Fruit fly (Drosophila melanogaster) whole organism, embryonic: Measurements from ENCODE around the gene CG13081.

Source experiments
- Aef1 ChIP-seq: fragments of 200-800 bp; sonication (Bioruptor generic); IDR thresholded peaks from 3 replicates; pipeline ENCODE4 v1.3.6; 2022; ENCODE audit warnings: missing biosample characterization, missing genetic modification characterization
- Atf3 ChIP-seq: fragments of 200-800 bp; sonication (Bioruptor generic); optimal IDR thresholded peaks from 3 replicates; lab custom pipeline; 2016; ENCODE audit warnings: missing biosample characterization, missing genetic modification characterization
- Atf6 ChIP-seq: fragments of 200-800 bp; sonication (Bioruptor generic); IDR thresholded peaks from 2 replicates; pipeline ENCODE4 v1.3.6; 2022; ENCODE audit warnings: missing biosample characterization, missing genetic modification characterization
- BtbVII ChIP-seq: fragments of 200-800 bp; sonication (Bioruptor generic); optimal IDR thresholded peaks from 3 replicates; lab custom pipeline; 2017; ENCODE audit warnings: missing biosample characterization, mild to moderate bottlenecking, missing genetic modification characterization
- CG12219 ChIP-seq: fragments of 200-800 bp; sonication (Bioruptor generic); optimal IDR thresholded peaks from 3 replicates; lab custom pipeline; 2018; ENCODE audit warnings: missing biosample characterization, mild to moderate bottlenecking, missing genetic modification characterization
- CG12659 ChIP-seq: fragments of 200-800 bp; sonication (Bioruptor generic); optimal IDR thresholded peaks from 3 replicates; lab custom pipeline; 2017; ENCODE audit warnings: mild to moderate bottlenecking, missing biosample characterization, missing genetic modification reagents, missing genetic modification characterization
- CG13287 ChIP-seq: fragments of 200-800 bp; sonication (Bioruptor generic); IDR thresholded peaks from 2 replicates; pipeline ENCODE4 v1.3.6; 2022; ENCODE audit warnings: missing biosample characterization, missing genetic modification characterization; ENCODE audit not compliant: partially characterized antibody
- CG13894 ChIP-seq: fragments of 200-800 bp; sonication (Bioruptor generic); optimal IDR thresholded peaks from 3 replicates; lab custom pipeline; 2018; ENCODE audit warnings: missing biosample characterization, mild to moderate bottlenecking, missing genetic modification characterization, moderate library complexity
- CG14710 ChIP-seq: fragments of 200-800 bp; sonication (Bioruptor generic); optimal IDR thresholded peaks from 3 replicates; lab custom pipeline; 2019; ENCODE audit warnings: missing biosample characterization, mild to moderate bottlenecking, missing genetic modification characterization, moderate library complexity
- CG2120 ChIP-seq: fragments of 200-800 bp; sonication (Bioruptor generic); optimal IDR thresholded peaks from 3 replicates; lab custom pipeline; 2016; ENCODE audit warnings: missing biosample characterization, missing genetic modification characterization
- CG2199 ChIP-seq: fragments of 200-800 bp; sonication (Bioruptor generic); IDR thresholded peaks from 3 replicates; pipeline ENCODE4 v1.3.6; 2022; ENCODE audit warnings: missing biosample characterization, missing genetic modification characterization
- CG32532 ChIP-seq: fragments of 200-800 bp; sonication (Bioruptor generic); IDR thresholded peaks from 2 replicates; pipeline ENCODE4 v1.3.6; 2022; ENCODE audit warnings: missing biosample characterization, missing genetic modification characterization
- CG32767 ChIP-seq: fragments of 200-800 bp; sonication (Bioruptor generic); IDR thresholded peaks from 2 replicates; pipeline ENCODE4 v1.3.6; 2022; ENCODE audit warnings: missing biosample characterization, missing genetic modification characterization
- CG34224 ChIP-seq: fragments of 200-800 bp; sonication (Bioruptor generic); IDR thresholded peaks from 3 replicates; pipeline ENCODE4 v1.3.6; 2022; ENCODE audit warnings: missing biosample characterization, missing genetic modification characterization; ENCODE audit not compliant: partially characterized antibody
- CG42726 ChIP-seq: fragments of 200-800 bp; sonication (Bioruptor generic); IDR thresholded peaks from 2 replicates; pipeline ENCODE4 v1.3.6; 2022; ENCODE audit warnings: missing biosample characterization, missing genetic modification characterization; ENCODE audit not compliant: partially characterized antibody
- CG7357 ChIP-seq: fragments of 200-800 bp; sonication (Bioruptor generic); IDR thresholded peaks from 3 replicates; pipeline ENCODE4 v1.3.6; 2022; ENCODE audit warnings: missing biosample characterization, missing genetic modification characterization
- CG8944 ChIP-seq: fragments of 200-800 bp; sonication (Bioruptor generic); optimal IDR thresholded peaks from 3 replicates; lab custom pipeline; 2016; ENCODE audit warnings: missing biosample characterization, missing genetic modification characterization
- CHES-1-like ChIP-seq: fragments of 200-800 bp; sonication (Bioruptor generic); optimal IDR thresholded peaks from 2 replicates; lab custom pipeline; 2016; ENCODE audit warnings: missing biosample characterization, missing genetic modification characterization
- CTCF ChIP-seq: fragments of 200-800 bp; sonication (Bioruptor generic); optimal IDR thresholded peaks from 2 replicates; lab custom pipeline; 2017; ENCODE audit warnings: missing biosample characterization, mild to moderate bottlenecking, missing genetic modification characterization, moderate library complexity
- Drgx ChIP-seq: fragments of 200-800 bp; sonication (Bioruptor generic); IDR thresholded peaks from 2 replicates; pipeline ENCODE4 v1.3.6; 2022; ENCODE audit warnings: missing biosample characterization, missing genetic modification characterization
- E2f1 ChIP-seq: fragments of 200-800 bp; sonication (Bioruptor generic); IDR thresholded peaks from 2 replicates; pipeline ENCODE4 v1.3.6; 2022; ENCODE audit warnings: missing biosample characterization, missing genetic modification characterization
- Hr51 ChIP-seq, 2 experiments: fragments of 200-800 bp; sonication (Bioruptor generic); optimal IDR thresholded peaks; 2 replicates in 1 of 2; 3 replicates in 1 of 2; lab custom pipeline; 2016 to 2018; ENCODE audit warnings: missing biosample characterization in 2 of 2, missing genetic modification characterization in 2 of 2, mild to moderate bottlenecking in 1 of 2, moderate library complexity in 1 of 2
- Kr ChIP-seq: fragments of 200-800 bp; sonication (Bioruptor generic); optimal IDR thresholded peaks from 2 replicates; lab custom pipeline; 2017; ENCODE audit warnings: missing biosample characterization, mild to moderate bottlenecking, missing genetic modification characterization
- MBD-R2 ChIP-seq: fragments of 200-800 bp; sonication (Bioruptor generic); IDR thresholded peaks from 2 replicates; pipeline ENCODE4 v1.3.6; 2022; ENCODE audit warnings: missing biosample characterization, missing genetic modification characterization
- MESR4 ChIP-seq: fragments of 200-800 bp; sonication (Bioruptor generic); optimal IDR thresholded peaks from 2 replicates; lab custom pipeline; 2018; ENCODE audit warnings: missing biosample characterization, mild to moderate bottlenecking, missing genetic modification characterization, moderate library complexity
- Max ChIP-seq: fragments of 200-800 bp; sonication (Bioruptor generic); optimal IDR thresholded peaks from 2 replicates; lab custom pipeline; 2016; ENCODE audit warnings: missing biosample characterization, mild to moderate bottlenecking, missing genetic modification characterization
- Neu2 ChIP-seq: fragments of 200-800 bp; sonication (Bioruptor generic); optimal IDR thresholded peaks from 3 replicates; lab custom pipeline; 2016; ENCODE audit warnings: missing biosample characterization, missing genetic modification characterization, borderline replicate concordance
- Sin3A ChIP-seq: fragments of >200 bp; optimal IDR thresholded peaks from 2 replicates; lab custom pipeline; 2018
- al ChIP-seq: fragments of 200-800 bp; sonication (Bioruptor generic); IDR thresholded peaks from 2 replicates; pipeline ENCODE4 v1.3.6; 2022; ENCODE audit warnings: missing biosample characterization, missing genetic modification characterization
- cg ChIP-seq: fragments of 200-800 bp; sonication (Bioruptor generic); optimal IDR thresholded peaks from 3 replicates; lab custom pipeline; 2019; ENCODE audit warnings: missing biosample characterization, mild to moderate bottlenecking, missing genetic modification characterization, moderate library complexity
- dysf ChIP-seq: fragments of 200-800 bp; sonication (Bioruptor generic); IDR thresholded peaks from 3 replicates; pipeline ENCODE4 v1.3.6; 2022; ENCODE audit warnings: missing biosample characterization, missing genetic modification characterization
- kni ChIP-seq: fragments of 200-800 bp; sonication (Bioruptor generic); optimal IDR thresholded peaks from 3 replicates; lab custom pipeline; 2017; ENCODE audit warnings: mild to moderate bottlenecking, missing biosample characterization, missing genetic modification reagents, missing genetic modification characterization
- onecut ChIP-seq: fragments of 200-800 bp; sonication (Bioruptor generic); IDR thresholded peaks from 2 replicates; pipeline ENCODE4 v1.3.6; 2022; ENCODE audit warnings: missing biosample characterization, missing genetic modification characterization
- pita ChIP-seq: fragments of 200-800 bp; sonication (Bioruptor generic); optimal IDR thresholded peaks from 2 replicates; lab custom pipeline; 2017; ENCODE audit warnings: missing biosample characterization, mild to moderate bottlenecking, missing genetic modification characterization
- pros ChIP-seq: fragments of 200-800 bp; sonication (Bioruptor generic); optimal IDR thresholded peaks from 3 replicates; lab custom pipeline; 2019; ENCODE audit warnings: missing biosample characterization, mild to moderate bottlenecking, missing genetic modification characterization, moderate library complexity
- salm ChIP-seq: fragments of 200-800 bp; sonication (Bioruptor generic); optimal IDR thresholded peaks from 2 replicates; lab custom pipeline; 2018; ENCODE audit warnings: missing biosample characterization, mild to moderate bottlenecking, missing genetic modification characterization
- sens ChIP-seq: fragments of 200-800 bp; sonication (Bioruptor generic); peaks from one replicate; lab custom pipeline; 2016; ENCODE audit warnings: missing biosample characterization, missing genetic modification characterization
- sqz ChIP-seq: fragments of 200-800 bp; sonication (Bioruptor generic); optimal IDR thresholded peaks from 3 replicates; lab custom pipeline; 2018; ENCODE audit warnings: missing biosample characterization, mild to moderate bottlenecking, missing genetic modification characterization
- z ChIP-seq: fragments of 200-800 bp; sonication (Bioruptor generic); IDR thresholded peaks from 3 replicates; pipeline ENCODE4 v1.3.6; 2022; ENCODE audit warnings: missing biosample characterization, missing genetic modification characterization
- zf30C ChIP-seq: fragments of 200-800 bp; sonication (Bioruptor generic); optimal IDR thresholded peaks from 3 replicates; lab custom pipeline; 2018; ENCODE audit warnings: missing biosample characterization, mild to moderate bottlenecking, missing genetic modification characterization
- zfh1 ChIP-seq: fragments of 200-800 bp; sonication (Bioruptor generic); IDR thresholded peaks from 3 replicates; pipeline ENCODE4 v1.3.6; 2022; ENCODE audit warnings: missing biosample characterization, missing genetic modification characterization

The CG13081 gene

DNA sequence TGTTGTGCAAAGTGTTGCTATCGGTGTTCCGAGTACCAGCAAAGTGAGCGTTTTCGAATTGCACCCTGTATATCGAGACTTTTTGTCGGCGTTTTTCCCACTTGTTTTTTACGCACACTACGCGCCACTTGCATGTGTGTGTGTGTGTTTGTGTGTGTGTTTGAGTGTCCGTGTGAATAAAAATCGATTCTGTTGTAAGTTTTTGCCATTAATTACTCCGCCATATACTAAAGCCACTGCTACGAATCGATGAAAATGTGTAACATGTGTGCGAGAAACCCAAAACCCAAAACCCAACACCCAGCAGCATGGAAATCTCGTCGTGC is 46.9 kb downstream of the CG13081 start (continued):
- TF ChIP-seq BtbVII (GFP tag; lab: Kevin White, UChicago): peak; percentile 6
- TF ChIP-seq CG12659 (GFP tag; lab: Kevin White, UChicago): peak; percentile 4
- TF ChIP-seq Sin3A (lab: Kevin White, UChicago): peak; percentile 35
- peak; percentile 98 for TF ChIP-seq cg (GFP tag; lab: Kevin White, UChicago)
- TF ChIP-seq MESR4 (GFP tag; lab: Kevin White, UChicago): peak; percentile 17
- TF ChIP-seq CG13287 (GFP tag; lab: Robert Waterston, UW): 0 out of 2 replicates have a peak, but pooled peaks have one; percentile 3
- no peak for TF ChIP-seq CG12219 (GFP tag; lab: Kevin White, UChicago)
- TF ChIP-seq Hr51 (GFP tag; optimal IDR thresholded peaks at IDR 0.05; lab: Kevin White, UChicago): no peak
- TF ChIP-seq Drgx (GFP tag; lab: Robert Waterston, UW): 0 out of 2 replicates have a peak, but pooled peaks have one; percentile 3
- 0 out of 2 replicates have a peak, but pooled peaks have one; percentile 49 for TF ChIP-seq MBD-R2
- no peak for TF ChIP-seq kni (GFP tag; lab: Kevin White, UChicago)
- TF ChIP-seq CG32532: 0 out of 2 replicates have a peak, but pooled peaks have one; percentile 3
- peak; percentile 5; the same call in 1 of the 3 replicates for TF ChIP-seq CG34224 (GFP tag; lab: Robert Waterston, UW)
- TF ChIP-seq CHES-1-like (GFP tag; lab: Kevin White, UChicago): no peak
- TF ChIP-seq Aef1 (GFP tag; lab: Robert Waterston, UW): 0 out of 3 replicates have a peak, but pooled peaks have one; percentile 8
- TF ChIP-seq Atf6 (GFP tag; lab: Robert Waterston, UW): 0 out of 2 replicates have a peak, but pooled peaks have one; percentile 16
- 0 out of 2 replicates have a peak, but pooled peaks have one; percentile 2 for TF ChIP-seq E2f1 (GFP tag; lab: Robert Waterston, UW)
- no peak for TF ChIP-seq Kr
- TF ChIP-seq CG2120 (GFP tag; lab: Kevin White, UChicago): peak; percentile 45
- no peak for TF ChIP-seq Atf3 (GFP tag; lab: Kevin White, UChicago)
- TF ChIP-seq CG32767 (GFP tag; lab: Robert Waterston, UW): 0 out of 2 replicates have a peak, but pooled peaks have one; percentile 17
- TF ChIP-seq onecut (GFP tag; lab: Robert Waterston, UW): peak; percentile 83
- TF ChIP-seq Neu2 (GFP tag; lab: Kevin White, UChicago): no peak

DNA sequence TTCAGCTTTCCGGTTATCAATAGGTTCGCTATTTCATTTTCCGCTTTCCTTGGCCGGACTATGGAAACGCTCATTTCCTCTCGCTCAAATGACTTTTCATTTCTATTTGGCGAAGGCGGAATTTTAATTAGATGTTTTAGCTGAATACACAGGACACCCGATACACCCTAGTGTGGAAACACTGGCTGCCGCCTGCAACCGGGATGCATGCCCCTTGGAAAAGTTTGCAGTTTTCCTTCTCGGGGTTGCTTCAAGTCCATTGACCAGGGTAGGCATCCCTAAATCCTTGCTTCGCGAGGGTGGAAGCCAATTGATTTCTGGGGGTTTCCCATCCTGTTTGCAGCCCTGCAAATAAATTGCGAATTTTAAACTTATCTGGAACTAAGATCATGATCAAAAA is 48.5 kb downstream of the CG13081 start:
- no peak for TF ChIP-seq al
- peak; percentile 57 for TF ChIP-seq pros (GFP tag; lab: Kevin White, UChicago)
- peak; percentile 76 for TF ChIP-seq CG14710
- TF ChIP-seq CG2199 (GFP tag; lab: Robert Waterston, UW): 0 out of 3 replicates have a peak, but pooled peaks have one; percentile 42
- TF ChIP-seq CG13894 (tag; lab: Kevin White, UChicago): no peak

DNA sequence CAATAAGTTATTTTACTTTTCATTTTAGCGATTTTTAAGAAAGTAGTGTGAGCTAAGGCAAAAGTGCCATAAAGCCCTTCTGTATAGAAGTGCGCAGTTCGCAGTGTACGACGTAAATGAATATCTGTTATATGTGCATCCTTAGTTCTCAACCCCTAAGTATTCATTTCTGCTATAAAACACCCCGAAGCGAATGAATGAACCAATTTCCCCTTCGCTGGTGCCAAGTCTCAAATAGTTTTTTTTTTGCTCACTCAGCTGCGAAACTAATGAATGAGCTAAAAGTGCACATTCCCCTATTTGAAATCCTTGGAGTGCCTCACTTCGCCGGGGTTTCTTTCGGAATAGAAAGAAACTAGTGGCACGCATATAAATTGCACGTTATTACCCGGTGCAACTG is 50.2 kb downstream of the CG13081 start:
- TF ChIP-seq Aef1 (GFP tag; lab: Robert Waterston, UW) (no peak), CG7357 (GFP tag; lab: Robert Waterston, UW) (no peak), zf30C (GFP tag; lab: Kevin White, UChicago) (peak; percentile 20), salm (tag; lab: Kevin White, UChicago) (no peak), sqz (GFP tag; lab: Kevin White, UChicago) (peak; percentile 44), pita (peak; percentile 27), zfh1 (GFP tag; lab: Robert Waterston, UW) (no peak), CG8944 (no peak), CTCF (GFP tag; lab: Kevin White, UChicago) (peak; percentile 62), dysf (no peak), CG42726 (GFP tag; lab: Robert Waterston, UW) (no peak), pros (GFP tag; lab: Kevin White, UChicago) (peak; percentile 2), CG12219 (GFP tag; lab: Kevin White, UChicago) (no peak), sens (GFP tag; lab: Kevin White, UChicago) (peak; percentile 16), Max (GFP tag; lab: Kevin White, UChicago) (no peak), z (GFP tag; lab: Robert Waterston, UW) (peak; percentile 87)
- TF ChIP-seq, all 482 proteins: peak for 7
